Fruit fly (Drosophila melanogaster): ENCODE measurements around the gene noc.

Gene noc

dm6 chr2L:14477464-14478239 lies 13.0 kb upstream of the noc start (continued):
- TF ChIP-seq Doc3 (GFP tag; IDR thresholded peaks at IDR 0.05; ENCODE audit: partially characterized antibody): no peak
- TF ChIP-seq pan (optimal IDR thresholded peaks at IDR 0.05): no peak
- TF ChIP-seq pan (GFP tag; optimal IDR thresholded peaks at IDR 0.05 in 1 of 2, IDR thresholded peaks at IDR 0.05 in 1 of 2): no peak
- no peak for TF ChIP-seq CG6683 (GFP tag; optimal IDR thresholded peaks at IDR 0.05)
- TF ChIP-seq yki (optimal IDR thresholded peaks at IDR 0.05): no peak
- no peak for TF ChIP-seq CG3407 (GFP tag; optimal IDR thresholded peaks at IDR 0.05)
- no peak for TF ChIP-seq lbe (GFP tag; optimal IDR thresholded peaks at IDR 0.05)
- TF ChIP-seq CG6854 (GFP tag; optimal IDR thresholded peaks at IDR 0.05): no peak
- peak; percentile 30 for TF ChIP-seq sqz (GFP tag; optimal IDR thresholded peaks at IDR 0.05)
- TF ChIP-seq oc (tag; optimal IDR thresholded peaks at IDR 0.05): no peak
- TF ChIP-seq CG3281 (GFP tag; optimal IDR thresholded peaks at IDR 0.05): no peak
- TF ChIP-seq Fer1 (GFP tag; optimal IDR thresholded peaks at IDR 0.05): no peak
- peak; percentile 76; the same call in 1 of the 2 replicates for TF ChIP-seq vvl (GFP tag; IDR thresholded peaks at IDR 0.05)
- TF ChIP-seq peb (GFP tag; IDR thresholded peaks at IDR 0.05): no peak
- peak; percentile 65 for TF ChIP-seq Ets65A (GFP tag)
- TF ChIP-seq maf-S (GFP tag; optimal IDR thresholded peaks at IDR 0.05): no peak
- no peak for TF ChIP-seq CG4328 (GFP tag; optimal IDR thresholded peaks at IDR 0.05)
- TF ChIP-seq ase (GFP tag; IDR thresholded peaks at IDR 0.05): no peak
- TF ChIP-seq ro (GFP tag; IDR thresholded peaks at IDR 0.05): no peak
- TF ChIP-seq kni (GFP tag; optimal IDR thresholded peaks at IDR 0.05): no peak
- peak; percentile 82 for TF ChIP-seq Kr (GFP tag; optimal IDR thresholded peaks at IDR 0.05)
- TF ChIP-seq NFAT (GFP tag; IDR thresholded peaks at IDR 0.05): no peak
- TF ChIP-seq HLH3B (GFP tag; IDR thresholded peaks at IDR 0.05): no peak
- no peak for TF ChIP-seq Sox100B (GFP tag; optimal IDR thresholded peaks at IDR 0.05)
- TF ChIP-seq CG14860 (GFP tag; IDR thresholded peaks at IDR 0.05; ENCODE audit: partially characterized antibody): no peak
- no peak for TF ChIP-seq CG31441 (GFP tag; IDR thresholded peaks at IDR 0.05)
- no peak for TF ChIP-seq CG13296 (GFP tag; optimal IDR thresholded peaks at IDR 0.05)
- 0 out of 3 replicates have a peak, but pooled peaks have one; percentile 32 for TF ChIP-seq CG6791 (GFP tag; IDR thresholded peaks at IDR 0.05; ENCODE audit: partially characterized antibody)
- TF ChIP-seq CG18011 (GFP tag; optimal IDR thresholded peaks at IDR 0.05): no peak
- TF ChIP-seq nmo (GFP tag; optimal IDR thresholded peaks at IDR 0.05): no peak
- TF ChIP-seq Awh (GFP tag; IDR thresholded peaks at IDR 0.05): peak; percentile 53; the same call in 1 of the 2 replicates
- TF ChIP-seq exex (tag; optimal IDR thresholded peaks at IDR 0.05): no peak
- TF ChIP-seq gsb (GFP tag; IDR thresholded peaks at IDR 0.05): no peak
- peak; percentile 92 for TF ChIP-seq abd-A (tag; optimal IDR thresholded peaks at IDR 0.05)
- no peak for TF ChIP-seq Opbp (GFP tag; IDR thresholded peaks at IDR 0.05; ENCODE audit: partially characterized antibody)
- TF ChIP-seq pita (GFP tag; optimal IDR thresholded peaks at IDR 0.05): no peak
- no peak for TF ChIP-seq Hsf (GFP tag; optimal IDR thresholded peaks at IDR 0.05)
- TF ChIP-seq corto (GFP tag; optimal IDR thresholded peaks at IDR 0.05): no peak
- TF ChIP-seq pnt (GFP tag; optimal IDR thresholded peaks at IDR 0.05): no peak
- no peak for TF ChIP-seq Dbx (GFP tag; IDR thresholded peaks at IDR 0.05)
- TF ChIP-seq al (GFP tag; IDR thresholded peaks at IDR 0.05): no peak
- no peak for TF ChIP-seq CG3726 (GFP tag; IDR thresholded peaks at IDR 0.05)
- TF ChIP-seq CG2889 (GFP tag; IDR thresholded peaks at IDR 0.05): no peak
- no peak for TF ChIP-seq CG12744 (GFP tag; optimal IDR thresholded peaks at IDR 0.05)
- 0 out of 2 replicates have a peak, but pooled peaks have one; percentile 22 for TF ChIP-seq seq (GFP tag; IDR thresholded peaks at IDR 0.05)
- no peak for TF ChIP-seq mam (GFP tag; optimal IDR thresholded peaks at IDR 0.05)
- no peak for TF ChIP-seq insv (GFP tag; optimal IDR thresholded peaks at IDR 0.05)
- no peak for TF ChIP-seq CG10959 (GFP tag; IDR thresholded peaks at IDR 0.05)
- TF ChIP-seq Lpt (GFP tag; optimal IDR thresholded peaks at IDR 0.05): no peak
- no peak for TF ChIP-seq chn (GFP tag; optimal IDR thresholded peaks at IDR 0.05)
- no peak for TF ChIP-seq org-1 (GFP tag; optimal IDR thresholded peaks at IDR 0.05)

Measured in whole organism, embryonic.